Worm (Caenorhabditis elegans) whole organism, midembryonic: ENCODE results near the gene csn-3.

ENCODE experiments used
- T22C8.4 ChIP-seq: fragments of 200-800 bp; sonication (Bioruptor generic); IDR thresholded peaks from 2 replicates; pipeline ENCODE4 v1.3.6; 2022; ENCODE audit warnings: missing genetic modification characterization, missing compliant biosample characterization
- cog-1 ChIP-seq: sonication (generic microtip); optimal IDR thresholded peaks from 2 replicates; lab custom pipeline; 2016; ENCODE audit warnings: missing genetic modification characterization, missing compliant biosample characterization
- flt-1 ChIP-seq: fragments of 200-800 bp; sonication (Bioruptor generic); IDR thresholded peaks from 2 replicates; pipeline ENCODE4 v1.3.6; 2022; ENCODE audit warnings: missing genetic modification characterization, missing compliant biosample characterization
- klf-2 ChIP-seq: fragments of 200-800 bp; sonication (Bioruptor generic); conservative IDR thresholded peaks from 2 replicates; pipeline ENCODE4 v1.3.6; 2022; ENCODE audit warnings: missing genetic modification reagents, missing genetic modification characterization, missing compliant biosample characterization
- med-1 ChIP-seq: sonication (generic microtip); optimal IDR thresholded peaks from 2 replicates; lab custom pipeline; 2017; ENCODE audit warnings: missing genetic modification characterization, mild to moderate bottlenecking, missing compliant biosample characterization, antibody characterized with exemption, missing genetic modification reagents; ENCODE audit not compliant: insufficient read depth
- ref-1 ChIP-seq: fragments of 200-800 bp; sonication (Bioruptor generic); conservative IDR thresholded peaks from 2 replicates; pipeline ENCODE4 v1.3.6; 2022; ENCODE audit warnings: missing genetic modification reagents, missing genetic modification characterization, missing compliant biosample characterization
- tab-1 ChIP-seq: fragments of 200-800 bp; sonication (Bioruptor generic); IDR thresholded peaks from 2 replicates; pipeline ENCODE4 v1.3.6; 2022; ENCODE audit warnings: missing genetic modification characterization, missing compliant biosample characterization
- ztf-23 ChIP-seq: fragments of 200-800 bp; sonication (Bioruptor generic); IDR thresholded peaks from 2 replicates; pipeline ENCODE4 v1.3.6; 2022; ENCODE audit warnings: missing genetic modification reagents, missing genetic modification characterization, missing compliant biosample characterization
- ztf-29 ChIP-seq: fragments of 200-800 bp; sonication (Bioruptor generic); IDR thresholded peaks from 2 replicates; pipeline ENCODE4 v1.3.6; 2022; ENCODE audit warnings: missing genetic modification reagents, missing genetic modification characterization, missing compliant biosample characterization

The csn-3 gene

DNA sequence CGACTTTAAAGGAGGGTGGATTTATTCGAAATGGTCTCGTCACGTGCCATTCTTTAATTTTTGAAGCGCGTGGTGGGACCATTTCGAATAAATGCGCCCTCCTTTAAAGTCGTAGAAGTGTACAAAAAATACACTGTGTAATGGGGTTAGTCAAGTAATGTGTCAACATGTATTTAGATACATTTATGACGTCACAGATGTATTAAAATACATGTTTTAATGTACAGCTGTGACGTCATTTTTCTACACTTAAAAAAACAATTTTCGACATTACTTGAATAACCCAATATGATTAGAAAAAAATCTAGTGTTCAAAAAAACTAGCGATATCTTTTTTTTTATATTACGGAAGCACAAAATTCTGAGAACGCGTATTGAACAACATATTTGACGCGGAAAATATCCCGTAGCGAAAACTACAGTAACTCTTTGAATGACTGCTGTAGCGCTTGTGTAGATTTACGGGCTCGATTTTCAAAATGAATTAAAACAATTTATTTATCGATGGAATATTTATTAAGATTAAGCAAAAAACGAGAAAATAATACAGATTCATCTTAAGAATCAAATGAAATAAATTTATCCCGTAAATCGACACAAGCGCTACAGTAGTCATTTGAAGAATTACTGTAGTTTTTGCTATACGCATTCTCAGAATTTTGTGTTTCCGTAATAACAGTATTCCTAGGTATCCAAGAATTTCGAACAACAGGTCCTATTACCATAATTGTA lies 8.5 kb downstream of the csn-3 start, which contains the start of gene gfrp-1:
Gene gfrp-1 (plus strand): TSS at position 682 of the 732 bp plus-strand sequence.
- TF ChIP-seq T22C8.4 (GFP tag; lab: Robert Waterston, UW) (no peak), ztf-29 (GFP tag; lab: Robert Waterston, UW) (no peak), tab-1 (no peak), cog-1 (no peak), med-1 (GFP tag; lab: Kevin White, UChicago) (no peak), klf-2 (GFP tag; lab: Robert Waterston, UW) (no peak), flt-1 (GFP tag; lab: Robert Waterston, UW) (no peak), ztf-23 (GFP tag; lab: Robert Waterston, UW) (no peak)

DNA sequence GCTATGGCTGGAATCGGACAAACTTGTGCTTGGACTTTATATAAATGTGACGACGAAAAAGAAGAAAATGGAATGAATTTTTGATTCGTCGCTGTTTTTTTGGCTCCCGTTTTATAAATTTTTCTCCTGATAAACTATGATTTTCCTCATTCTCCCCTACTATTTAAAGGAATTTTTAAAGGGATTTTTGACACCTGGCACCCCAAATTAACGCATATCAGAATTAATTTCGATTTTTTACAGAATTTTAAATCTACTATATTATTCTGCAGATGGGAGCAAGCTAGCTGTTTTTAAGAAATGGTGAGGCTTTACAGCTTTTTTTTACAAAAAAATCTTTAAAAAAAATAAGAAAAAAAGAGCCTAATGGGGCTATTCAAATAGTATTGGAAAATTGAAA lies 10.5 kb downstream of the csn-3 start, which contains the start of gene coa-1:
Gene coa-1 (plus strand): TSS at position 301 of the 400 bp plus-strand sequence.
- no peak for TF ChIP-seq tab-1
- no peak for TF ChIP-seq T22C8.4 (GFP tag; lab: Robert Waterston, UW)
- TF ChIP-seq ref-1 (GFP tag; lab: Robert Waterston, UW), result no peak

DNA sequence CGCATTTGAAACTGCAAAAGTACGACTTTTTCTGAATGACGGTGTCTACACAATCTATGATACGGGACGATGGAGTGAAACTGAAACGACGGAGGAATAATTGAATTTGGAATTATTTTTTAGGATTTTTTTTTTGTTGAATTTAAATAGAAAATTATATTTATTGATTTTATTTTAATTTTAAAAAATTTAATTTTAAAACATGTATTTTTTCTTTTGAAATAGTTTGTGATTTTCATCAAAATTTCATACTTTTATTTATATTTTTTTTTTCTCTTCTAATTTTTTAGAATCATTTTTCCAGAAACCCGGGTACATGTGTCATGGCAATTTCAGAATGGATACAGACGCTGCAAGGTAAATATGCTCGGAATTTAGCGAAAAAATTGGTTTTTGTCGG lies 13.3 kb downstream of the csn-3 start, which contains the start of gene Y38C1AA.1:
Gene Y38C1AA.1 (plus strand): TSS at position 301 of the 400 bp plus-strand sequence.
- no peak for TF ChIP-seq T22C8.4 (GFP tag; lab: Robert Waterston, UW)
- TF ChIP-seq ref-1 (GFP tag; lab: Robert Waterston, UW), result no peak
- no peak for TF ChIP-seq ztf-23 (GFP tag; lab: Robert Waterston, UW)
- TF ChIP-seq ztf-29 (GFP tag; lab: Robert Waterston, UW), result no peak
- no peak for TF ChIP-seq cog-1
- no peak for TF ChIP-seq klf-2 (GFP tag; lab: Robert Waterston, UW)
- TF ChIP-seq tab-1, result no peak
- TF ChIP-seq med-1 (GFP tag; lab: Kevin White, UChicago), result no peak
- no peak for TF ChIP-seq flt-1 (GFP tag; lab: Robert Waterston, UW)

DNA sequence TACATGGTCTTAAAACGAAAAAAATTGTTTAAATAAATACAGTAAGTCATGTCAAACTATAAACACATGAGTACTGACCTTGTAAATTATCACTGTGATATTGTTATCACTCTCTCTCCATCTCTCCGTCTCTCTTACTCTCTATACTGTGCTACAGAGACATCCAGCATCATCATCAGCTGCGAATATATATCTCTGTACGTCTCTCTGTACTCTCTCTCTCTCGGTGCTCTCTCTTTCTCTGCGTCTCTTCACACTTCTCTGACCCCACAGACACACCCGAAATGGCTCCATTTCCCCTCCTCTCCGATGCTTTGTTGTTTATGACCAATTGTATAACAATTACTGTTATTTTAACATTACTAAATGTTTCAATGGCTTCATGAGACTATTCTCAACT lies 16.0 kb downstream of the csn-3 start:
- no peak for TF ChIP-seq ztf-23 (GFP tag; lab: Robert Waterston, UW)
- TF ChIP-seq tab-1, result no peak
- TF ChIP-seq cog-1, result peak; percentile 27

DNA sequence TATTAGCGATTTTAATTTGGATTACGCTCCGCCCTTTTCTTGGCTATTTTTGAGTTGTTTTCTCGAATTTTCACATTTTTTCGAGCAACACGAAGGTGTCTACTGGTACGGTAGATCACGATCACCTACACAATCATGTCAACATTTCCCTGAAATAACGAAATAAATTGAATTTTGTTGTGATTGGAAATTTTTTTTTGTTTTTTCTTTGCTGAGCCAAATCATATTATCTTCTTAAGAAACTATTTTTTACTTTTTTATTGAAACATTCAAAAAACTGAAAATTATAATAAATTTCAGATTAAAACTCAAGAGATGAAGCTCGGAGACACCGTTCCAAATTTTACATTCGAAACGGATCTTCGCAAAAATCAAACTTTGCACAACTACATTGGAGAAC lies 23.7 kb downstream of the csn-3 start, which contains the start of gene prdx-6:
Gene prdx-6 (plus strand): TSS at position 301 of the 400 bp plus-strand sequence.
- TF ChIP-seq cog-1, result no peak
- no peak for TF ChIP-seq ref-1 (GFP tag; lab: Robert Waterston, UW)
- TF ChIP-seq T22C8.4 (GFP tag; lab: Robert Waterston, UW), result no peak
- TF ChIP-seq med-1 (GFP tag; lab: Kevin White, UChicago), result no peak
- no peak for TF ChIP-seq ztf-29 (GFP tag; lab: Robert Waterston, UW)
- TF ChIP-seq klf-2 (GFP tag; lab: Robert Waterston, UW), result no peak
- no peak for TF ChIP-seq flt-1 (GFP tag; lab: Robert Waterston, UW)
- TF ChIP-seq tab-1, result no peak
- no peak for TF ChIP-seq ztf-23 (GFP tag; lab: Robert Waterston, UW)

DNA sequence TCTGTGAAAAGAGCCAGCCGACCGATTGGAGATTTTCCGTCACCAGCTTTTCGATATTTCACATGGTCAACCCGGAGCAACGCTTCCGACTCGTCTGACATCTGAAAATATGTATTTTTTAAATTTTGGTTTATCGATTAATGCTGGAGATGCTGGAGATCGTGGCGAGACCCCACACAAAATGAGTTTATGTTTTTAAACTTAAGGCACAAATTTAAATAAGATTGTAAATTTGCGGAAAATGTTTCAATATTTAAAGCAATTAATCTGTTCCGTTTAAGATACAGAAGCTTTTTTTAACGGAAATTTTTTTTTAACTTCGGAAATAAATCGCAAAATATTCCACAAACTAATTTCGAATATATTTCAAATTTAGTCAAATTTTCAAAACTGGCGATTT lies 37.1 kb downstream of the csn-3 start, which contains the start of gene gtf-2H1:
Gene gtf-2H1 (minus strand): TSS at position 101 of the 400 bp plus-strand sequence.
- TF ChIP-seq ztf-23 (GFP tag; lab: Robert Waterston, UW) (no peak), ref-1 (GFP tag; lab: Robert Waterston, UW) (no peak), klf-2 (GFP tag; lab: Robert Waterston, UW) (no peak), med-1 (GFP tag; lab: Kevin White, UChicago) (no peak), ztf-29 (GFP tag; lab: Robert Waterston, UW) (no peak), T22C8.4 (GFP tag; lab: Robert Waterston, UW) (no peak), flt-1 (GFP tag; lab: Robert Waterston, UW) (no peak), tab-1 (no peak), cog-1 (no peak)

DNA sequence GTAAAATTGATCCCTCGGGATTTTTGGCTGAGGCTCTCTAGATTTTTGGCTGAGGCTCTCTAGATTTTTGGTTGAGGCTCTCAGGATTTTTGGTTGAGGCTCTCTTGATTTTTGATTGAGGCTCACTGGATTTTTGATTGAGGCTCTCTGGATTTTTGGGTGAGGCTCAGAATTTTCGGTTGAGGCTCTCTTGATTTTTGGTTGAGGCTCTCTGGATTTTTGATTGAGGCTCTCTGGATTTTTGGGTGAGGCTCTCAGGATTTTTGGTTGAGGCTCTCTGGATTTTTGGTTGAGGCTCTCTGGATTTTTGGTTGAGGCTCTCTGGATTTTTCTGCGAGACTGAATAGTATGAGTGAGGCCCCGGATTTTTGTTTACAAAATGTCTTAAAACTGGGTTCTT lies 41.6 kb downstream of the csn-3 start:
- no peak for TF ChIP-seq flt-1 (GFP tag; lab: Robert Waterston, UW)
- no peak for TF ChIP-seq tab-1
- no peak for TF ChIP-seq T22C8.4 (GFP tag; lab: Robert Waterston, UW)
- no peak for TF ChIP-seq cog-1
- no peak for TF ChIP-seq ztf-23 (GFP tag; lab: Robert Waterston, UW)

DNA sequence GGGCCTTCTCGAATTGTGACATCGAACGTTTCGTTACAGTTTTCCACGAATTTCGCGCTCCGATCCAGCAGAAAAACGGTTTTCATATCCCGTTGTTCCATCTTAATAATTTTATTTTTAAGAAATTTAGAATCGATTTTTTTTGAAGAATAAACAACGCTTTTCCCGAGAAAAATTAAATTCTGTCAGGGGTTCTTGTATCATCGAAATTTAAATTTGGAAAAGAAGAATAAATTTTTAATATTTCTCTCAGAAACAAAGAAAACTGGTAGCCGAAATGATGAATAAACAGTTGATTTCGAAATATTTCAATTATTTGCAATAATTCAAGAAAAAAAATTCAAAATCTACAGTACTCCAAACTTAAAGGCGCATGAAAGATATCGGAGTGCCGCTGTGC lies 42.8 kb downstream of the csn-3 start, which contains the start of gene ints-13:
Gene ints-13 (minus strand): TSS at position 101 of the 400 bp plus-strand sequence.
- TF ChIP-seq tab-1 (no peak), flt-1 (GFP tag; lab: Robert Waterston, UW) (no peak), ztf-29 (GFP tag; lab: Robert Waterston, UW) (no peak), T22C8.4 (GFP tag; lab: Robert Waterston, UW) (no peak), ztf-23 (GFP tag; lab: Robert Waterston, UW) (no peak), ref-1 (GFP tag; lab: Robert Waterston, UW) (no peak), cog-1 (no peak), med-1 (GFP tag; lab: Kevin White, UChicago) (no peak), klf-2 (GFP tag; lab: Robert Waterston, UW) (no peak)

DNA sequence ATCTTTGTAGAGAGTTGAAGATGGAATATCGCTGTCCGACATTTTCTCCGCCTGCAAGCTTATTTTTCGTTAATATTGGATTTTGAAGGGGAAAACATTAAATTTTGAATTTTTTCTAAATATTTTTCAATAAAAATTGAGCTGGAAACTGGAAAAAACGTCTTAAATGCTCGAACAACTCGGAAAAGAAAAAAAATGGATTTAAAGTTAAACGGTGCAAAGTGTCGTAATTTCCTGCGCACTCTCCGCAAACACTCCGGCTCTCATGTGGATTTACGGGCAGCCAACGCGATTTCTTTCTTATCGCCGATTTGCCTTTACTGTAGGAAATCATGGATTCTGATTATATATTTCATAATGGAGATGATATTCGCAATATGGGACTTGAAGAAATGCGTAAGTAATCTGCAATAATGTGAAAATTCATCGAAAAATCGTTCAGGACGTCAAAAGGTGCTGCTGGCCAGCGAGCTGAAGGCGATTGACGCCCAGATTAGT lies 45.8 kb downstream of the csn-3 start, which contains the start of the genes fnta-1 and cogc-8:
Gene fnta-1 (minus strand): TSS at position 51 of the 498 bp plus-strand sequence.
Gene cogc-8 (plus strand): TSS at position 195 of the 498 bp plus-strand sequence.
- no peak for TF ChIP-seq T22C8.4 (GFP tag; lab: Robert Waterston, UW)
- no peak for TF ChIP-seq ref-1 (GFP tag; lab: Robert Waterston, UW)
- no peak for TF ChIP-seq klf-2 (GFP tag; lab: Robert Waterston, UW)
- no peak for TF ChIP-seq ztf-29 (GFP tag; lab: Robert Waterston, UW)
- no peak for TF ChIP-seq med-1 (GFP tag; lab: Kevin White, UChicago)
- no peak for TF ChIP-seq ztf-23 (GFP tag; lab: Robert Waterston, UW)
- no peak for TF ChIP-seq cog-1
- no peak for TF ChIP-seq tab-1
- TF ChIP-seq flt-1 (GFP tag; lab: Robert Waterston, UW), result no peak
